ENCODE assay signal across 6 fruit fly cellular contexts in genomic region chr3L:4690698-4691097, dm6.
TF ChIP-seq lines count a peak whose summit lies in the region.

No protein-coding gene starts in this region.

- TF ChIP-seq CTCF in S2 (optimal IDR thresholded peaks at IDR 0.05; lab: Kevin White, UChicago): peak; percentile 89
- TF ChIP-seq CTCF in whole organism, embryonic (GFP tag; optimal IDR thresholded peaks at IDR 0.05; lab: Kevin White, UChicago): peak; percentile 93

TF ChIP-seq in whole organism, adult, 20 proteins besides CTCF, POLR2A, EP300 and RAD21:
- peak; percentile 68 for TF ChIP-seq kay (GFP tag; lab: Kevin White, UChicago; ENCODE audit: borderline replicate concordance)
- TF ChIP-seq ovo (GFP tag; optimal IDR thresholded peaks at IDR 0.05; lab: Kevin White, UChicago): no peak

TF ChIP-seq in whole organism, embryonic, 481 proteins besides CTCF, POLR2A, EP300 and RAD21 (continues in another document):
- TF ChIP-seq Xbp1 (GFP tag; optimal IDR thresholded peaks at IDR 0.05; lab: Kevin White, UChicago) (peak; percentile 38), ham (GFP tag; IDR thresholded peaks at IDR 0.05; lab: Robert Waterston, UW) (no peak), YL-1 (GFP tag; optimal IDR thresholded peaks at IDR 0.05; lab: Kevin White, UChicago) (no peak), HLH3B (GFP tag; IDR thresholded peaks at IDR 0.05; lab: Robert Waterston, UW) (0 out of 2 replicates have a peak, but pooled peaks have one; percentile 12), CG14710 (tag; optimal IDR thresholded peaks at IDR 0.05; lab: Kevin White, UChicago) (peak; percentile 1), sr (GFP tag; IDR thresholded peaks at IDR 0.05; lab: Robert Waterston, UW) (no peak), CG17328 (GFP tag; IDR thresholded peaks at IDR 0.05; lab: Robert Waterston, UW) (peak; percentile 39; the same call in 1 of the 2 replicates), zfh1 (GFP tag; IDR thresholded peaks at IDR 0.05; lab: Robert Waterston, UW) (peak; percentile 59; the same call in 2 of the 3 replicates), CG12769 (tag; optimal IDR thresholded peaks at IDR 0.05; lab: Kevin White, UChicago) (no peak), MTF-1 (GFP tag; optimal IDR thresholded peaks at IDR 0.05; lab: Kevin White, UChicago; ENCODE audit: borderline replicate concordance) (no peak), vfl (GFP tag; optimal IDR thresholded peaks at IDR 0.05; lab: Kevin White, UChicago) (no peak), Abd-B (GFP tag; optimal IDR thresholded peaks at IDR 0.05; lab: Kevin White, UChicago) (peak; percentile 10), Aef1 (GFP tag; IDR thresholded peaks at IDR 0.05; lab: Robert Waterston, UW) (peak; percentile 51; the same call in 2 of the 3 replicates), stwl (tag; optimal IDR thresholded peaks at IDR 0.05; lab: Kevin White, UChicago) (peak; percentile 52), Hand (GFP tag; optimal IDR thresholded peaks at IDR 0.05; lab: Kevin White, UChicago) (no peak), CG17568 (GFP tag; optimal IDR thresholded peaks at IDR 0.05; lab: Kevin White, UChicago) (peak; percentile 5), CkIIα-i1 (GFP tag; IDR thresholded peaks at IDR 0.05; lab: Robert Waterston, UW) (no peak), Six4 (GFP tag; optimal IDR thresholded peaks at IDR 0.05; lab: Kevin White, UChicago) (no peak), Opbp (GFP tag; IDR thresholded peaks at IDR 0.05; lab: Robert Waterston, UW; ENCODE audit: partially characterized antibody) (no peak), CG5953 (GFP tag; IDR thresholded peaks at IDR 0.05; lab: Robert Waterston, UW) (no peak), cad (GFP tag; optimal IDR thresholded peaks at IDR 0.05; lab: Kevin White, UChicago) (no peak)

TF ChIP-seq in whole organism, prepupa, 60 proteins besides CTCF, POLR2A, EP300 and RAD21 (continues in another document):
- TF ChIP-seq acj6 (GFP tag; optimal IDR thresholded peaks at IDR 0.05; lab: Kevin White, UChicago): peak; percentile 48
- TF ChIP-seq svp (GFP tag; lab: Kevin White, UChicago): peak; percentile 72
- TF ChIP-seq Eip78C (GFP tag; lab: Kevin White, UChicago): peak; percentile 86
- TF ChIP-seq CG11902 (GFP tag; optimal IDR thresholded peaks at IDR 0.05; lab: Kevin White, UChicago): no peak
- TF ChIP-seq Lpt (GFP tag; optimal IDR thresholded peaks at IDR 0.05; lab: Kevin White, UChicago): peak; percentile 22
- TF ChIP-seq dsx (GFP tag; optimal IDR thresholded peaks at IDR 0.05; lab: Kevin White, UChicago; ENCODE audit: poor library complexity, severe bottlenecking): peak; percentile 17
- no peak for TF ChIP-seq CG11762 (GFP tag; optimal IDR thresholded peaks at IDR 0.05; lab: Kevin White, UChicago; ENCODE audit: insufficient read depth)
- no peak for TF ChIP-seq CG11294 (GFP tag; IDR thresholded peaks at IDR 0.05; lab: Robert Waterston, UW)
- TF ChIP-seq Smox (GFP tag; optimal IDR thresholded peaks at IDR 0.05; lab: Kevin White, UChicago): peak; percentile 41
- TF ChIP-seq esn (GFP tag; optimal IDR thresholded peaks at IDR 0.05; lab: Kevin White, UChicago): peak; percentile 51
- TF ChIP-seq CG4318 (GFP tag; optimal IDR thresholded peaks at IDR 0.05; lab: Kevin White, UChicago): peak; percentile 21
- TF ChIP-seq Sox14 (GFP tag; optimal IDR thresholded peaks at IDR 0.05; lab: Kevin White, UChicago): peak; percentile 58
- peak; percentile 35 for TF ChIP-seq CG10631 (GFP tag; optimal IDR thresholded peaks at IDR 0.05; lab: Kevin White, UChicago)
- peak; percentile 41 for TF ChIP-seq lz (GFP tag; optimal IDR thresholded peaks at IDR 0.05; lab: Kevin White, UChicago)
- peak; percentile 37 for TF ChIP-seq achi (GFP tag; optimal IDR thresholded peaks at IDR 0.05; lab: Kevin White, UChicago)
- TF ChIP-seq CG1621 (tag; optimal IDR thresholded peaks at IDR 0.05; lab: Kevin White, UChicago): no peak
- TF ChIP-seq CG32006 (GFP tag; optimal IDR thresholded peaks at IDR 0.05; lab: Kevin White, UChicago): peak; percentile 63
- TF ChIP-seq CG16779 (tag; optimal IDR thresholded peaks at IDR 0.05; lab: Kevin White, UChicago): no peak
- no peak for TF ChIP-seq CG7368 (GFP tag; optimal IDR thresholded peaks at IDR 0.05; lab: Kevin White, UChicago)
- peak; percentile 65 for TF ChIP-seq CG31627 (GFP tag; optimal IDR thresholded peaks at IDR 0.05; lab: Kevin White, UChicago)
- TF ChIP-seq Gug (GFP tag; IDR thresholded peaks at IDR 0.05; lab: Robert Waterston, UW): no peak
- TF ChIP-seq CG15336 (GFP tag; IDR thresholded peaks at IDR 0.05; lab: Robert Waterston, UW): peak; percentile 61
- TF ChIP-seq net (GFP tag; optimal IDR thresholded peaks at IDR 0.05; lab: Kevin White, UChicago): peak; percentile 34

TF ChIP-seq in whole organism, pupa, 21 proteins besides CTCF, POLR2A, EP300 and RAD21:
- TF ChIP-seq D1 (tag; optimal IDR thresholded peaks at IDR 0.05; lab: Kevin White, UChicago) (no peak), CG8159 (tag; optimal IDR thresholded peaks at IDR 0.05; lab: Kevin White, UChicago) (peak; percentile 38), CG32121 (GFP tag; IDR thresholded peaks at IDR 0.05; lab: Robert Waterston, UW) (peak; percentile 40; the same call in 1 of the 2 replicates), Ets98B (GFP tag; IDR thresholded peaks at IDR 0.05; lab: Robert Waterston, UW) (peak; percentile 60), CG9948 (tag; optimal IDR thresholded peaks at IDR 0.05; lab: Kevin White, UChicago) (no peak), rn (GFP tag; IDR thresholded peaks at IDR 0.05; lab: Robert Waterston, UW) (0 out of 2 replicates have a peak, but pooled peaks have one; percentile 24), Pif1B (GFP tag; optimal IDR thresholded peaks at IDR 0.05; lab: Kevin White, UChicago) (no peak), EcR (GFP tag; optimal IDR thresholded peaks at IDR 0.05; lab: Kevin White, UChicago) (no peak), CG13204 (GFP tag; optimal IDR thresholded peaks at IDR 0.05; lab: Kevin White, UChicago) (no peak), CG14655 (GFP tag; optimal IDR thresholded peaks at IDR 0.05; lab: Kevin White, UChicago) (peak; percentile 43), CG10348 (GFP tag; IDR thresholded peaks at IDR 0.05; lab: Robert Waterston, UW) (no peak), Snoo (tag; optimal IDR thresholded peaks at IDR 0.05; lab: Kevin White, UChicago) (peak; percentile 38), CG12605 (GFP tag; IDR thresholded peaks at IDR 0.05; lab: Robert Waterston, UW) (peak; percentile 34; the same call in 1 of the 2 replicates), CG34367 (tag; optimal IDR thresholded peaks at IDR 0.05; lab: Kevin White, UChicago) (peak; percentile 13), Pif1A (GFP tag; optimal IDR thresholded peaks at IDR 0.05; lab: Kevin White, UChicago) (no peak), gl (tag; optimal IDR thresholded peaks at IDR 0.05; lab: Kevin White, UChicago) (no peak), CG4496 (GFP tag; IDR thresholded peaks at IDR 0.05; lab: Robert Waterston, UW) (peak; percentile 55; the same call in 1 of the 3 replicates), fd96Ca (GFP tag; IDR thresholded peaks at IDR 0.05; lab: Robert Waterston, UW) (no peak), CG17806 (tag; optimal IDR thresholded peaks at IDR 0.05; lab: Kevin White, UChicago) (peak; percentile 42), CG8301 (tag; optimal IDR thresholded peaks at IDR 0.05; lab: Kevin White, UChicago) (peak; percentile 36), CG15710 (tag; optimal IDR thresholded peaks at IDR 0.05; lab: Kevin White, UChicago) (peak; percentile 43)
TF ChIP-seq in whole organism, pupa: peak in this region for 12.

TF ChIP-seq in whole organism, wandering third instar larva, 38 proteins besides CTCF, POLR2A, EP300 and RAD21:
- TF ChIP-seq fru (GFP tag; optimal IDR thresholded peaks at IDR 0.05; lab: Kevin White, UChicago): no peak
- peak; percentile 27 for TF ChIP-seq HLH106 (tag; optimal IDR thresholded peaks at IDR 0.05; lab: Kevin White, UChicago)
- no peak for TF ChIP-seq dmrt93B (GFP tag; optimal IDR thresholded peaks at IDR 0.05; lab: Kevin White, UChicago)
- no peak for TF ChIP-seq usp (GFP tag; optimal IDR thresholded peaks at IDR 0.05; lab: Kevin White, UChicago)
- peak; percentile 4 for TF ChIP-seq br (GFP tag; optimal IDR thresholded peaks at IDR 0.05; lab: Kevin White, UChicago)
- TF ChIP-seq Hnf4 (GFP tag; optimal IDR thresholded peaks at IDR 0.05; lab: Kevin White, UChicago): peak; percentile 14
- TF ChIP-seq rgr (GFP tag; optimal IDR thresholded peaks at IDR 0.05; lab: Kevin White, UChicago): peak; percentile 23
- no peak for TF ChIP-seq Hr83 (GFP tag; optimal IDR thresholded peaks at IDR 0.05; lab: Kevin White, UChicago; ENCODE audit: poor library complexity, severe bottlenecking)
- no peak for TF ChIP-seq CG9705 (GFP tag; optimal IDR thresholded peaks at IDR 0.05; lab: Kevin White, UChicago)
- no peak for TF ChIP-seq Rel (GFP tag; optimal IDR thresholded peaks at IDR 0.05; lab: Kevin White, UChicago)
- no peak for TF ChIP-seq Rel (tag; optimal IDR thresholded peaks at IDR 0.05; lab: Kevin White, UChicago)
- peak; percentile 3 for TF ChIP-seq OdsH (GFP tag; optimal IDR thresholded peaks at IDR 0.05; lab: Kevin White, UChicago)
- peak; percentile 4 for TF ChIP-seq woc (GFP tag; optimal IDR thresholded peaks at IDR 0.05; lab: Kevin White, UChicago)
- no peak for TF ChIP-seq Sp1 (GFP tag; optimal IDR thresholded peaks at IDR 0.05; lab: Kevin White, UChicago)
- TF ChIP-seq CrebA (GFP tag; optimal IDR thresholded peaks at IDR 0.05; lab: Kevin White, UChicago; ENCODE audit: borderline replicate concordance): no peak
- TF ChIP-seq sv (GFP tag; optimal IDR thresholded peaks at IDR 0.05; lab: Kevin White, UChicago): no peak
- TF ChIP-seq Myc (optimal IDR thresholded peaks at IDR 0.05; lab: Kevin White, UChicago): peak; percentile 35
- TF ChIP-seq ey (GFP tag; optimal IDR thresholded peaks at IDR 0.05; lab: Kevin White, UChicago): peak; percentile 18
- peak; percentile 50 for TF ChIP-seq tai (GFP tag; optimal IDR thresholded peaks at IDR 0.05; lab: Kevin White, UChicago)
- no peak for TF ChIP-seq pan (optimal IDR thresholded peaks at IDR 0.05; lab: Kevin White, UChicago)
- TF ChIP-seq GATAd (GFP tag; optimal IDR thresholded peaks at IDR 0.05; lab: Kevin White, UChicago): no peak
- TF ChIP-seq h (GFP tag; optimal IDR thresholded peaks at IDR 0.05; lab: Kevin White, UChicago): peak; percentile 15
- peak in 1 of 2 experiments; percentile 20 for TF ChIP-seq foxo (GFP tag; optimal IDR thresholded peaks at IDR 0.05; lab: Kevin White, UChicago)
- TF ChIP-seq Dif (GFP tag; optimal IDR thresholded peaks at IDR 0.05; lab: Kevin White, UChicago; ENCODE audit: partially characterized antibody): no peak
